Fruit fly (Drosophila melanogaster) whole organism, embryonic: Measurements from ENCODE around the gene CG14691.
A peak's percentile ranks its signal among the peaks of the same experiment; 100 is the strongest.

ENCODE experiments used
- Bteb2 ChIP-seq: fragments of 200-800 bp; sonication (Bioruptor generic); optimal IDR thresholded peaks from 2 replicates; lab custom pipeline; 2016; ENCODE audit warnings: missing biosample characterization, missing genetic modification characterization
- C15 ChIP-seq: fragments of 200-800 bp; sonication (Bioruptor generic); IDR thresholded peaks from 3 replicates; pipeline ENCODE4 v1.3.6; 2022; ENCODE audit warnings: missing biosample characterization, missing genetic modification characterization
- CG10147 ChIP-seq: fragments of 200-800 bp; sonication (Bioruptor generic); optimal IDR thresholded peaks from 2 replicates; lab custom pipeline; 2019; ENCODE audit warnings: missing biosample characterization, mild to moderate bottlenecking, missing genetic modification characterization, moderate library complexity
- CG10654 ChIP-seq: fragments of 200-800 bp; sonication (Bioruptor generic); optimal IDR thresholded peaks from 2 replicates; lab custom pipeline; 2016; ENCODE audit warnings: missing biosample characterization, missing genetic modification characterization
- CG10959 ChIP-seq: fragments of 200-800 bp; sonication (Bioruptor generic); IDR thresholded peaks from 2 replicates; pipeline ENCODE4 v1.3.6; 2022; ENCODE audit warnings: missing biosample characterization, missing genetic modification characterization
- CG11247 ChIP-seq: fragments of 200-800 bp; sonication (Bioruptor generic); IDR thresholded peaks from 2 replicates; pipeline ENCODE4 v1.3.6; 2022; ENCODE audit warnings: missing biosample characterization, missing genetic modification characterization
- CG11695 ChIP-seq: fragments of 200-800 bp; sonication (Bioruptor generic); IDR thresholded peaks from 3 replicates; pipeline ENCODE4 v1.3.6; 2022; ENCODE audit warnings: missing biosample characterization, missing genetic modification characterization
- CG13287 ChIP-seq: fragments of 200-800 bp; sonication (Bioruptor generic); IDR thresholded peaks from 2 replicates; pipeline ENCODE4 v1.3.6; 2022; ENCODE audit warnings: missing biosample characterization, missing genetic modification characterization; ENCODE audit not compliant: partially characterized antibody
- CG13775 ChIP-seq: fragments of 200-800 bp; sonication (Bioruptor generic); optimal IDR thresholded peaks from 3 replicates; lab custom pipeline; 2017; ENCODE audit warnings: missing biosample characterization, mild to moderate bottlenecking, missing genetic modification characterization
- CG14860 ChIP-seq: fragments of 200-800 bp; sonication (Bioruptor generic); IDR thresholded peaks from 3 replicates; pipeline ENCODE4 v1.3.6; 2022; ENCODE audit warnings: missing biosample characterization, missing genetic modification characterization; ENCODE audit not compliant: partially characterized antibody
- CG15073 ChIP-seq: fragments of 200-800 bp; sonication (Bioruptor generic); optimal IDR thresholded peaks from 2 replicates; lab custom pipeline; 2016; ENCODE audit warnings: missing biosample characterization, missing genetic modification characterization
- CG1529 ChIP-seq: fragments of 200-800 bp; sonication (Bioruptor generic); optimal IDR thresholded peaks from 3 replicates; lab custom pipeline; 2018; ENCODE audit warnings: missing biosample characterization, missing genetic modification characterization
- CG1602 ChIP-seq: fragments of 200-800 bp; sonication (Bioruptor generic); optimal IDR thresholded peaks from 3 replicates; lab custom pipeline; 2016; ENCODE audit warnings: missing biosample characterization, missing genetic modification characterization
- CG16779 ChIP-seq: fragments of 200-800 bp; sonication (Bioruptor generic); IDR thresholded peaks from 2 replicates; pipeline ENCODE4 v1.3.6; 2022; ENCODE audit warnings: missing biosample characterization, missing genetic modification characterization
- CG16813 ChIP-seq: fragments of 200-800 bp; sonication (Bioruptor generic); IDR thresholded peaks from 3 replicates; pipeline ENCODE4 v1.3.6; 2022; ENCODE audit warnings: missing biosample characterization, missing genetic modification characterization; ENCODE audit not compliant: partially characterized antibody
- CG16815 ChIP-seq: fragments of 200-800 bp; sonication (Bioruptor generic); optimal IDR thresholded peaks from 3 replicates; lab custom pipeline; 2017; ENCODE audit warnings: missing biosample characterization, mild to moderate bottlenecking, missing genetic modification characterization
- CG16863 ChIP-seq: fragments of 200-800 bp; sonication (Bioruptor generic); optimal IDR thresholded peaks from 3 replicates; lab custom pipeline; 2016; ENCODE audit warnings: missing biosample characterization, missing genetic modification characterization
- CG17328 ChIP-seq: fragments of 200-800 bp; sonication (Bioruptor generic); IDR thresholded peaks from 2 replicates; pipeline ENCODE4 v1.3.6; 2022; ENCODE audit warnings: missing biosample characterization, missing genetic modification characterization
- CG17385 ChIP-seq: fragments of 200-800 bp; sonication (Bioruptor generic); optimal IDR thresholded peaks from 3 replicates; lab custom pipeline; 2018; ENCODE audit warnings: missing biosample characterization, mild to moderate bottlenecking, missing genetic modification characterization
- CG30020 ChIP-seq: fragments of 200-800 bp; optimal IDR thresholded peaks from 2 replicates; lab custom pipeline; 2019; ENCODE audit warnings: missing biosample characterization, mild to moderate bottlenecking, missing genetic modification characterization, moderate library complexity
- CG33213 ChIP-seq: fragments of 200-800 bp; sonication (Bioruptor generic); optimal IDR thresholded peaks from 3 replicates; lab custom pipeline; 2016; ENCODE audit warnings: missing biosample characterization, missing genetic modification characterization
- CG34376 ChIP-seq: fragments of 200-800 bp; sonication (Bioruptor generic); optimal IDR thresholded peaks from 2 replicates; lab custom pipeline; 2018; ENCODE audit warnings: missing biosample characterization, mild to moderate bottlenecking, missing genetic modification characterization
- CG7963 ChIP-seq: fragments of 200-800 bp; sonication (Bioruptor generic); IDR thresholded peaks from 3 replicates; pipeline ENCODE4 v1.3.6; 2022; ENCODE audit warnings: missing biosample characterization, missing genetic modification characterization; ENCODE audit not compliant: partially characterized antibody
- Camta ChIP-seq: fragments of 200-800 bp; sonication (Bioruptor generic); optimal IDR thresholded peaks from 2 replicates; lab custom pipeline; 2016; ENCODE audit warnings: missing biosample characterization, missing genetic modification characterization
- Dad ChIP-seq: fragments of 200-800 bp; sonication (Bioruptor generic); optimal IDR thresholded peaks from 3 replicates; lab custom pipeline; 2016; ENCODE audit warnings: missing biosample characterization, missing genetic modification characterization
- Dip3 ChIP-seq: fragments of 200-800 bp; sonication (Bioruptor generic); optimal IDR thresholded peaks from 3 replicates; lab custom pipeline; 2016; ENCODE audit warnings: missing biosample characterization, missing genetic modification characterization
- ERR ChIP-seq: fragments of 200-800 bp; sonication (Bioruptor generic); optimal IDR thresholded peaks from 2 replicates; lab custom pipeline; 2016; ENCODE audit warnings: missing biosample characterization, missing genetic modification characterization
- Elba2 ChIP-seq: fragments of 200-800 bp; sonication (Bioruptor generic); optimal IDR thresholded peaks from 3 replicates; lab custom pipeline; 2016; ENCODE audit warnings: missing biosample characterization, missing genetic modification characterization
- Fer2 ChIP-seq: fragments of 200-800 bp; sonication (Bioruptor generic); optimal IDR thresholded peaks from 2 replicates; lab custom pipeline; 2018; ENCODE audit warnings: missing biosample characterization, mild to moderate bottlenecking, missing genetic modification characterization, moderate library complexity
- Hey ChIP-seq: fragments of 200-800 bp; sonication (Bioruptor generic); optimal IDR thresholded peaks from 3 replicates; lab custom pipeline; 2018; ENCODE audit warnings: missing biosample characterization, mild to moderate bottlenecking, missing genetic modification characterization
- Jarid2 ChIP-seq: fragments of 200-800 bp; sonication (Bioruptor generic); optimal IDR thresholded peaks from 3 replicates; lab custom pipeline; 2017; ENCODE audit warnings: mild to moderate bottlenecking, missing biosample characterization, missing genetic modification reagents, missing genetic modification characterization
- Myb ChIP-seq: fragments of 200-800 bp; sonication (Bioruptor generic); optimal IDR thresholded peaks from 2 replicates; lab custom pipeline; 2016; ENCODE audit warnings: missing biosample characterization, missing genetic modification characterization
- NK7.1 ChIP-seq: fragments of 200-800 bp; sonication (Bioruptor generic); optimal IDR thresholded peaks from 3 replicates; lab custom pipeline; 2016; ENCODE audit warnings: missing biosample characterization, missing genetic modification characterization
- Neu2 ChIP-seq: fragments of 200-800 bp; sonication (Bioruptor generic); optimal IDR thresholded peaks from 3 replicates; lab custom pipeline; 2016; ENCODE audit warnings: missing biosample characterization, missing genetic modification characterization, borderline replicate concordance
- Vsx1 ChIP-seq: fragments of 200-800 bp; sonication (Bioruptor generic); optimal IDR thresholded peaks from 2 replicates; lab custom pipeline; 2017; ENCODE audit warnings: missing biosample characterization, mild to moderate bottlenecking, missing genetic modification characterization, missing genetic modification reagents
- bcd ChIP-seq: fragments of 200-800 bp; sonication (Bioruptor generic); optimal IDR thresholded peaks from 2 replicates; lab custom pipeline; 2017; ENCODE audit warnings: missing biosample characterization, mild to moderate bottlenecking, missing genetic modification characterization
- chinmo ChIP-seq: fragments of 200-800 bp; sonication (Bioruptor generic); IDR thresholded peaks from 4 replicates; pipeline ENCODE4 v1.3.6; 2022; ENCODE audit warnings: missing biosample characterization, missing genetic modification characterization; ENCODE audit not compliant: partially characterized antibody
- gt ChIP-seq: fragments of 200-800 bp; sonication (Bioruptor generic); IDR thresholded peaks from 2 replicates; pipeline ENCODE4 v1.3.6; 2022; ENCODE audit warnings: missing biosample characterization, missing genetic modification characterization
- ind ChIP-seq: fragments of 200-800 bp; sonication (Bioruptor generic); optimal IDR thresholded peaks from 3 replicates; lab custom pipeline; 2016; ENCODE audit warnings: missing biosample characterization, missing genetic modification characterization
- inv ChIP-seq: fragments of 200-800 bp; sonication (Bioruptor generic); IDR thresholded peaks from 2 replicates; pipeline ENCODE4 v1.3.6; 2022; ENCODE audit warnings: missing biosample characterization, missing genetic modification characterization; ENCODE audit not compliant: partially characterized antibody
- kah ChIP-seq: fragments of 200-800 bp; sonication (Bioruptor generic); optimal IDR thresholded peaks from 2 replicates; lab custom pipeline; 2018; ENCODE audit warnings: missing biosample characterization, mild to moderate bottlenecking, missing genetic modification characterization
- luna ChIP-seq: fragments of 200-800 bp; sonication (Bioruptor generic); optimal IDR thresholded peaks from 2 replicates; lab custom pipeline; 2016; ENCODE audit warnings: missing biosample characterization, missing genetic modification characterization
- maf-S ChIP-seq: fragments of 200-800 bp; sonication (Bioruptor generic); optimal IDR thresholded peaks from 2 replicates; lab custom pipeline; 2016; ENCODE audit warnings: missing biosample characterization, missing genetic modification characterization
- pros ChIP-seq: fragments of 200-800 bp; sonication (Bioruptor generic); optimal IDR thresholded peaks from 3 replicates; lab custom pipeline; 2019; ENCODE audit warnings: missing biosample characterization, mild to moderate bottlenecking, missing genetic modification characterization, moderate library complexity
- shn ChIP-seq: fragments of 200-800 bp; sonication (Bioruptor generic); optimal IDR thresholded peaks from 3 replicates; lab custom pipeline; 2016; ENCODE audit warnings: missing biosample characterization, missing genetic modification characterization
- stwl ChIP-seq: fragments of 200-800 bp; sonication (Bioruptor generic); optimal IDR thresholded peaks from 3 replicates; lab custom pipeline; 2018; ENCODE audit warnings: missing biosample characterization, mild to moderate bottlenecking, missing genetic modification characterization, moderate library complexity
- sug ChIP-seq: fragments of 200-800 bp; optimal IDR thresholded peaks from 2 replicates; lab custom pipeline; 2019; ENCODE audit warnings: missing biosample characterization, mild to moderate bottlenecking, missing genetic modification characterization, moderate library complexity
- tgo ChIP-seq: fragments of 200-800 bp; sonication (Bioruptor generic); IDR thresholded peaks from 3 replicates; pipeline ENCODE4 v1.3.6; 2022; ENCODE audit warnings: missing biosample characterization, missing genetic modification characterization
- twi ChIP-seq: fragments of 200-800 bp; optimal IDR thresholded peaks from 2 replicates; lab custom pipeline; 2019; ENCODE audit warnings: missing biosample characterization, mild to moderate bottlenecking, missing genetic modification characterization, moderate library complexity
- unc-4 ChIP-seq: fragments of 200-800 bp; sonication (Bioruptor generic); IDR thresholded peaks from 2 replicates; pipeline ENCODE4 v1.3.6; 2022; ENCODE audit warnings: missing biosample characterization, missing genetic modification characterization; ENCODE audit not compliant: partially characterized antibody
- yki ChIP-seq: fragments of >200 bp; optimal IDR thresholded peaks from 3 replicates; lab custom pipeline; 2018

CG14691 gene

DNA sequence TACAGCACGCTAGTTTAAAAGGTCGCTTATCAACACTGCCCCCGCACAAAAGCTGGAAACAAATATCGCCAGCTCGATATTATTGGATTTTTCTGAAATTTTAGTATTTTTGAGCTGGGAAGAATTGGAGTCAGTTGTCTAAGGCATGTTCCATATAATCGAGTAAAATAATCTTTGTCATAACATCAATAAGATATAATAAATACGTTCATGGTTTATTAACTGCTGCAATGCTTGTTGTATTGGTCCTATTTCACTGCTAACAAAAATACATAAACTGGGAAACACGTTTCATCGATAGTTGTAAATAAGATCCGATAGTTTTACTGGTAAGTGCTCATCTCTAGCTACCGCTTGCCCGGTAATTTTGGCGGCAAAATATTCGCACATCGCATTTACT, 32.8 kb upstream of the CG14691 start, which contains the start of the genes Art1 and Mcm5 (continued):
- peak; percentile 50 for TF ChIP-seq Bteb2
- TF ChIP-seq ind: peak; percentile 54
- no peak for TF ChIP-seq kah (GFP tag; lab: Kevin White, UChicago)
- TF ChIP-seq shn (GFP tag; lab: Kevin White, UChicago): peak; percentile 52
- peak; percentile 34 for TF ChIP-seq NK7.1 (GFP tag; lab: Kevin White, UChicago)
- TF ChIP-seq bcd: peak; percentile 11
- TF ChIP-seq CG11695: no peak
- peak; percentile 64 for TF ChIP-seq CG10147 (GFP tag; lab: Kevin White, UChicago)
- 0 out of 4 replicates have a peak, but pooled peaks have one; percentile 73 for TF ChIP-seq chinmo (GFP tag; lab: Robert Waterston, UW)
- 0 out of 2 replicates have a peak, but pooled peaks have one; percentile 38 for TF ChIP-seq CG11247 (GFP tag; lab: Robert Waterston, UW)
- TF ChIP-seq yki (lab: Kevin White, UChicago): no peak
- TF ChIP-seq CG14860 (GFP tag; lab: Robert Waterston, UW): peak; percentile 90
- TF ChIP-seq luna (GFP tag; lab: Kevin White, UChicago): no peak
- TF ChIP-seq Fer2 (tag; lab: Kevin White, UChicago): no peak
- TF ChIP-seq CG7963 (GFP tag; lab: Robert Waterston, UW): peak; percentile 71; the same call in 1 of the 3 replicates
- TF ChIP-seq maf-S (GFP tag; lab: Kevin White, UChicago): peak; percentile 51
- no peak for TF ChIP-seq CG10959 (GFP tag; lab: Robert Waterston, UW)
- TF ChIP-seq CG16779: no peak
- no peak for TF ChIP-seq Hey
- TF ChIP-seq CG16813: peak; percentile 96
- peak; percentile 96 for TF ChIP-seq CG13287 (GFP tag; lab: Robert Waterston, UW)
- TF ChIP-seq CG30020 (tag; lab: Kevin White, UChicago): peak; percentile 61
- no peak for TF ChIP-seq tgo
- TF ChIP-seq CG17328 (GFP tag; lab: Robert Waterston, UW): no peak
- no peak for TF ChIP-seq ERR
- TF ChIP-seq gt: no peak
- peak; percentile 21 for TF ChIP-seq Jarid2 (GFP tag; lab: Kevin White, UChicago)
- no peak for TF ChIP-seq sug (tag; lab: Kevin White, UChicago)
- TF ChIP-seq unc-4: peak; percentile 92
- TF ChIP-seq stwl: peak; percentile 86
- TF ChIP-seq pros: no peak
- TF ChIP-seq CG1602 (GFP tag; lab: Kevin White, UChicago): no peak
- peak; percentile 33 for TF ChIP-seq Camta (GFP tag; lab: Kevin White, UChicago)
- TF ChIP-seq C15 (GFP tag; lab: Robert Waterston, UW): no peak
- TF ChIP-seq Vsx1 (GFP tag; lab: Kevin White, UChicago): no peak
- TF ChIP-seq CG16863: peak; percentile 37
- TF ChIP-seq inv: peak; percentile 91
- no peak for TF ChIP-seq CG16815 (GFP tag; lab: Kevin White, UChicago)
- TF ChIP-seq CG33213 (GFP tag; lab: Kevin White, UChicago): peak; percentile 25
- peak; percentile 22 for TF ChIP-seq twi (tag; lab: Kevin White, UChicago)
- no peak for TF ChIP-seq CG15073
- no peak for TF ChIP-seq CG34376 (GFP tag; lab: Kevin White, UChicago)
- peak; percentile 2 for TF ChIP-seq CG17385
- TF ChIP-seq CG10654 (GFP tag; lab: Kevin White, UChicago): peak; percentile 23
- peak; percentile 56 for TF ChIP-seq CG13775 (GFP tag; lab: Kevin White, UChicago)
- TF ChIP-seq Elba2: no peak
- TF ChIP-seq Neu2: no peak
- TF ChIP-seq Dad: peak; percentile 49
- peak; percentile 58 for TF ChIP-seq Myb (GFP tag; lab: Kevin White, UChicago)
- peak; percentile 85 for TF ChIP-seq Dip3 (GFP tag; lab: Kevin White, UChicago)
- no peak for TF ChIP-seq CG1529 (GFP tag; lab: Kevin White, UChicago)
